Fruit fly (Drosophila melanogaster) whole organism, adult: ENCODE results near the gene Taf1.

Source experiments
- CG11617 ChIP-seq: fragments of 200-800 bp; sonication (Bioruptor generic); optimal IDR thresholded peaks from 2 replicates; lab custom pipeline; 2017; ENCODE audit warnings: mild to moderate bottlenecking, missing biosample characterization, missing genetic modification reagents, missing genetic modification characterization
- CG12768 ChIP-seq: fragments of 200-800 bp; sonication (Bioruptor generic); optimal IDR thresholded peaks from 2 replicates; lab custom pipeline; 2017; ENCODE audit warnings: missing biosample characterization, missing genetic modification characterization, mild to moderate bottlenecking, moderate library complexity, missing genetic modification reagents
- CG1620 ChIP-seq: fragments of 200-800 bp; sonication (Bioruptor generic); optimal IDR thresholded peaks from 2 replicates; lab custom pipeline; 2016; ENCODE audit warnings: missing biosample characterization, missing genetic modification characterization
- CG33017 ChIP-seq: fragments of 200-800 bp; sonication (Bioruptor generic); optimal IDR thresholded peaks from 2 replicates; lab custom pipeline; 2018; ENCODE audit warnings: missing biosample characterization, mild to moderate bottlenecking, missing genetic modification characterization, moderate library complexity
- CG7045 ChIP-seq: fragments of 200-800 bp; sonication (Bioruptor generic); optimal IDR thresholded peaks from 2 replicates; lab custom pipeline; 2017; ENCODE audit warnings: missing biosample characterization, mild to moderate bottlenecking, missing genetic modification characterization
- CG7101 ChIP-seq: fragments of 200-800 bp; sonication (Bioruptor generic); optimal IDR thresholded peaks from 2 replicates; lab custom pipeline; 2018; ENCODE audit warnings: missing biosample characterization, mild to moderate bottlenecking, missing genetic modification characterization, moderate library complexity
- Clk ChIP-seq: fragments of 200-800 bp; sonication (Bioruptor generic); optimal IDR thresholded peaks from 2 replicates; lab custom pipeline; 2017; ENCODE audit warnings: missing biosample characterization, missing genetic modification characterization
- Crg-1 ChIP-seq: fragments of 200-800 bp; sonication (Bioruptor generic); optimal IDR thresholded peaks from 2 replicates; lab custom pipeline; 2016; ENCODE audit warnings: missing biosample characterization, missing genetic modification characterization
- ovo ChIP-seq: fragments of 200-800 bp; sonication (Bioruptor generic); optimal IDR thresholded peaks from 2 replicates; lab custom pipeline; 2016; ENCODE audit warnings: missing biosample characterization, missing genetic modification characterization
- toe ChIP-seq: fragments of 200-800 bp; sonication (Bioruptor generic); optimal IDR thresholded peaks from 2 replicates; lab custom pipeline; 2016; ENCODE audit warnings: missing biosample characterization, missing genetic modification characterization

dm6 chr3R:6608814-6609213, 37.9 kb upstream of the Taf1 start, which contains the start of gene glob2:
- TF ChIP-seq Crg-1 (GFP tag; lab: Kevin White, UChicago): no peak
- no peak for TF ChIP-seq CG33017
- no peak for TF ChIP-seq CG1620 (GFP tag; lab: Kevin White, UChicago)
- no peak for TF ChIP-seq ovo
- no peak for TF ChIP-seq CG12768
- no peak for TF ChIP-seq CG7045 (GFP tag; lab: Kevin White, UChicago)
- TF ChIP-seq CG7101 (tag; lab: Kevin White, UChicago): no peak
- no peak for TF ChIP-seq Clk
- no peak for TF ChIP-seq CG11617 (GFP tag; lab: Kevin White, UChicago)
- no peak for TF ChIP-seq toe (GFP tag; lab: Kevin White, UChicago)
